Worm (Caenorhabditis elegans): Measurements from ENCODE around the gene Y75B8A.10.

DNA sequence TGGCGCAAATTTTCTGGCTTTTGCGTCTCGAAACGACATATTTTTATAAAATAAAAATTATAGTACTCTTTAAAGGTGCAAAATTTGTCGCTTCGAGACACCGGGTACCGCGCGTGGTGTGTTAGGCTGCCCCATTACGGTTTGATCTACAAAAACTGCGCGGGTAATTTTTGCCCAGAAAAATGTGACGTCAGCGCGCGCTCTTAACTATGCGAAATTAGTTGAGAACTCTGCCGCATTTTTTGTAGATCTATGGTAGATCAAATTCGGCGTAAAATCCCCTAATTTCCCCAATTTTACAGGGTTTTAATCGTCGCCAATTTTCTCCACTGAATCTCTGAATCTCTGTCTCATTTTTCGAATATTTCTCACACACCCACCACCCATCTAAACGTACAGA, 22.4 kb downstream of the Y75B8A.10 start, which contains the start of gene Y75B8A.8:
- no peak for TF ChIP-seq mdl-1 (tag; optimal IDR thresholded peaks at IDR 0.05)
- no peak for TF ChIP-seq gmeb-1 (tag; optimal IDR thresholded peaks at IDR 0.05)
- TF ChIP-seq ZK546.5 (tag; optimal IDR thresholded peaks at IDR 0.05) = no peak

Measured in whole organism, L2 larva.